Worm (Caenorhabditis elegans): ENCODE data around the gene F56D6.18.

ce11 chrIV:3866018-3866417 is 45.7 kb downstream of the F56D6.18 start:
- peak; percentile 38 for TF ChIP-seq nhr-25 (tag; optimal IDR thresholded peaks at IDR 0.05)
- no peak for TF ChIP-seq F13H6.1 (tag; optimal IDR thresholded peaks at IDR 0.05)
- TF ChIP-seq ama-1 (optimal IDR thresholded peaks at IDR 0.05): no peak
- TF ChIP-seq nhr-6 (tag; optimal IDR thresholded peaks at IDR 0.05): no peak
- TF ChIP-seq mbf-1 (tag; optimal IDR thresholded peaks at IDR 0.05): no peak
- no peak for TF ChIP-seq ztf-1 (GFP tag; conservative IDR thresholded peaks at IDR 0.05)
- no peak for TF ChIP-seq ceh-82 (tag; optimal IDR thresholded peaks at IDR 0.05)
- TF ChIP-seq skn-1 (tag; optimal IDR thresholded peaks at IDR 0.05): no peak
- TF ChIP-seq egl-27 (tag; optimal IDR thresholded peaks at IDR 0.05): no peak
- TF ChIP-seq lsy-2 (tag; optimal IDR thresholded peaks at IDR 0.05): no peak
- TF ChIP-seq nhr-237 (tag; optimal IDR thresholded peaks at IDR 0.05): no peak
- TF ChIP-seq nhr-23 (tag; optimal IDR thresholded peaks at IDR 0.05): no peak
- TF ChIP-seq aly-2 (tag; optimal IDR thresholded peaks at IDR 0.05): no peak
- no peak for TF ChIP-seq nhr-12 (tag; optimal IDR thresholded peaks at IDR 0.05)

Measured in whole organism, L2 larva.